Fruit fly (Drosophila melanogaster): ENCODE data around the gene arx.

dm6 chr3L:18895079-18895478 lies 6.3 kb downstream of the arx start:
- no peak for TF ChIP-seq psq (optimal IDR thresholded peaks at IDR 0.05)
- no peak for TF ChIP-seq insv (optimal IDR thresholded peaks at IDR 0.05)
- no peak for TF ChIP-seq Myc (optimal IDR thresholded peaks at IDR 0.05)
- no peak for TF ChIP-seq ttk (optimal IDR thresholded peaks at IDR 0.05)
- TF ChIP-seq Sin3A (optimal IDR thresholded peaks at IDR 0.05), result no peak
